Worm (Caenorhabditis elegans): Measurements from ENCODE around the gene str-55.

str-55 gene

ce11 chrV:16417014-16417413, at the start of gene str-55:
str-55 (minus strand) TSS chrV:16417114.
- no peak for TF ChIP-seq hrde-1 (tag; optimal IDR thresholded peaks at IDR 0.05; ENCODE audit: borderline replicate concordance)
- TF ChIP-seq ceh-27 (GFP tag; optimal IDR thresholded peaks at IDR 0.05) = no peak
- TF ChIP-seq dpl-1 (GFP tag; optimal IDR thresholded peaks at IDR 0.05) = no peak
- TF ChIP-seq Y95B8A.8 (GFP tag; IDR thresholded peaks at IDR 0.05) = no peak
- no peak for TF ChIP-seq mxl-1 (tag; optimal IDR thresholded peaks at IDR 0.05)
- no peak for TF ChIP-seq Y53F4B.3 (GFP tag; IDR thresholded peaks at IDR 0.05)
- TF ChIP-seq him-1 (tag; optimal IDR thresholded peaks at IDR 0.05) = no peak
- TF ChIP-seq pha-4 (tag; optimal IDR thresholded peaks at IDR 0.05) = no peak
- TF ChIP-seq Y67H2A.10 (GFP tag; conservative IDR thresholded peaks at IDR 0.05) = no peak
- TF ChIP-seq akir-1 (GFP tag; optimal IDR thresholded peaks at IDR 0.05) = no peak
- no peak for TF ChIP-seq egl-44 (GFP tag; IDR thresholded peaks at IDR 0.05)
- TF ChIP-seq hlh-12 (tag; optimal IDR thresholded peaks at IDR 0.05) = no peak
- TF ChIP-seq F39B2.1 (GFP tag; IDR thresholded peaks at IDR 0.05) = no peak
- TF ChIP-seq sdz-38 (tag; optimal IDR thresholded peaks at IDR 0.05) = no peak

ce11 chrV:16460866-16461265, 44.0 kb upstream of the str-55 start, which contains the start of gene srh-142:
srh-142 (minus strand) TSS chrV:16460966.
- TF ChIP-seq aptf-2 (GFP tag; conservative IDR thresholded peaks at IDR 0.05) (no peak), xnd-1 (tag; optimal IDR thresholded peaks at IDR 0.05) (no peak), ceh-58 (GFP tag; IDR thresholded peaks at IDR 0.05) (no peak), C06A6.2 (GFP tag; conservative IDR thresholded peaks at IDR 0.05) (no peak), bed-2 (GFP tag; IDR thresholded peaks at IDR 0.05) (no peak), snpc-1.3 (tag; optimal IDR thresholded peaks at IDR 0.05; ENCODE audit: insufficient read depth) (no peak), let-607 (tag; optimal IDR thresholded peaks at IDR 0.05) (no peak)

ce11 chrV:16459377-16459776, 42.5 kb upstream of the str-55 start:
- TF ChIP-seq B0261.1 (tag; optimal IDR thresholded peaks at IDR 0.05) (no peak), hrde-1 (tag; optimal IDR thresholded peaks at IDR 0.05; ENCODE audit: borderline replicate concordance) (no peak), zim-3 (tag; optimal IDR thresholded peaks at IDR 0.05) (no peak), lsl-1 (GFP tag; optimal IDR thresholded peaks at IDR 0.05) (no peak), Y95B8A.8 (GFP tag; IDR thresholded peaks at IDR 0.05) (no peak), nhr-179 (tag; optimal IDR thresholded peaks at IDR 0.05) (no peak), sdz-38 (tag; optimal IDR thresholded peaks at IDR 0.05) (no peak), nfyb-1 (GFP tag; IDR thresholded peaks at IDR 0.05) (no peak)

- TF ChIP-seq lir-1 (GFP tag; conservative IDR thresholded peaks at IDR 0.05) (no peak), atf-7 (tag; optimal IDR thresholded peaks at IDR 0.05) (no peak), tbp1 (GFP tag; optimal IDR thresholded peaks at IDR 0.05) (no peak), ceh-91 (GFP tag; IDR thresholded peaks at IDR 0.05) (no peak), him-1 (tag; optimal IDR thresholded peaks at IDR 0.05) (no peak), F23B12.7 (tag; optimal IDR thresholded peaks at IDR 0.05; ENCODE audit: insufficient read depth) (no peak), B0261.1 (tag; optimal IDR thresholded peaks at IDR 0.05) (no peak), rcor-1 (GFP tag; IDR thresholded peaks at IDR 0.05) (no peak), rpc-1 (optimal IDR thresholded peaks at IDR 0.05) (no peak), rpc-1 (tag; optimal IDR thresholded peaks at IDR 0.05) (no peak), repo-1 (tag; optimal IDR thresholded peaks at IDR 0.05) (no peak), ztf-26 (tag; optimal IDR thresholded peaks at IDR 0.05) (no peak)
Measured at ce11 chrV:16458714-16459113, 41.8 kb upstream of the str-55 start, which contains the start of gene str-15. str-15 (minus strand) TSS chrV:16458814.

Data from whole organism, young adult.